Fruit fly (Drosophila melanogaster): ENCODE measurements around the gene ush.

ush gene

DNA sequence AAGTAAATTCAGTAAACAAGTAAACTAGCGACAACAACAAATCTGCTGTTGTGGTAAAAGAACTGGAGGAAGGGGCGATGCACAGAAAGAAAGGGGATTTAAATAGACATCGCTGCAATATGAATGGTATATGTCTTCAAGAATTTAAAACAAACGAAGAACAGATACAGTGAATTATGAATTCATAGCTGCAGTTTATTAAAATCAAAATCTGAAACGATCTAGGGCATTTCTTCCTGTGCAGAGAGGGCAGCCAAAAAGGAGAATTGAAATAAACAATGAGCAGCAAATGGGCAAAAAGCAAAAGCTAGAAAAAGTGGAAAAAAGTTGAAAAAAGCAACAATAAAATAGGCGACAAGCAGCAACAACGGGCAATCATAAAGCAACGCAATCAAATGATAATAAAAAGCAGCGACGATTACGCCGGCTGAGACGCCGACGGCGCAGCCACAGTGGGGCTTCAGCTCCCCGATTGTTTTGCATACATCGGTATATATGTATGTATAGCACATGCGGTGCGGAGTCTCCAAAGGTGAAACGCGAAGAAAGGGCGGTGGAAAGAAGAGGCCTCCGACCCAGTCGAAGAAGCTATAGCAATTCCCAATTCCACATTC, 7.2 kb upstream of the ush start (continued):
- peak; percentile 40 for TF ChIP-seq acj6 (GFP tag; optimal IDR thresholded peaks at IDR 0.05)
- peak; percentile 72 for TF ChIP-seq Sox14 (GFP tag; optimal IDR thresholded peaks at IDR 0.05)
- peak; percentile 19 for TF ChIP-seq Smox (GFP tag; optimal IDR thresholded peaks at IDR 0.05)
- peak; percentile 80 for TF ChIP-seq vri (GFP tag; optimal IDR thresholded peaks at IDR 0.05)
- TF ChIP-seq CG6854 (GFP tag; optimal IDR thresholded peaks at IDR 0.05): no peak
- peak; percentile 15 for TF ChIP-seq spab (GFP tag; optimal IDR thresholded peaks at IDR 0.05)
- TF ChIP-seq net (GFP tag; optimal IDR thresholded peaks at IDR 0.05): peak; percentile 76
- peak; percentile 87 for TF ChIP-seq Eip78C (GFP tag)
- no peak for TF ChIP-seq Sox15 (GFP tag; optimal IDR thresholded peaks at IDR 0.05)
- TF ChIP-seq Hr38 (GFP tag; optimal IDR thresholded peaks at IDR 0.05): no peak
- TF ChIP-seq fd85E (GFP tag; optimal IDR thresholded peaks at IDR 0.05): no peak
- TF ChIP-seq dac (GFP tag; optimal IDR thresholded peaks at IDR 0.05): peak; percentile 75
- no peak for TF ChIP-seq CG11902 (GFP tag; optimal IDR thresholded peaks at IDR 0.05)
- TF ChIP-seq Blimp-1 (GFP tag; optimal IDR thresholded peaks at IDR 0.05): no peak
- TF ChIP-seq Eip75B (GFP tag; optimal IDR thresholded peaks at IDR 0.05): peak; percentile 34
- TF ChIP-seq CG6808 (GFP tag; optimal IDR thresholded peaks at IDR 0.05): peak; percentile 45
- TF ChIP-seq Hr4 (GFP tag; optimal IDR thresholded peaks at IDR 0.05): peak; percentile 88
- TF ChIP-seq Hr39 (GFP tag; optimal IDR thresholded peaks at IDR 0.05): peak; percentile 21
- no peak for TF ChIP-seq Eip93F (GFP tag; optimal IDR thresholded peaks at IDR 0.05)
- peak; percentile 87 for TF ChIP-seq CG32006 (GFP tag; optimal IDR thresholded peaks at IDR 0.05)
- peak; percentile 47 for TF ChIP-seq CG7368 (GFP tag; optimal IDR thresholded peaks at IDR 0.05)
- peak; percentile 61 for TF ChIP-seq OdsH (GFP tag; optimal IDR thresholded peaks at IDR 0.05)
- peak; percentile 56 for TF ChIP-seq CG3919 (GFP tag; optimal IDR thresholded peaks at IDR 0.05)
- TF ChIP-seq CG8632 (GFP tag; optimal IDR thresholded peaks at IDR 0.05): no peak
- peak; percentile 13 for TF ChIP-seq CG10669 (GFP tag; optimal IDR thresholded peaks at IDR 0.05)
- TF ChIP-seq CG34406 (GFP tag; optimal IDR thresholded peaks at IDR 0.05): peak; percentile 19
- TF ChIP-seq eg (GFP tag; IDR thresholded peaks at IDR 0.05): peak; percentile 84
- peak; percentile 78 for TF ChIP-seq svp (GFP tag)
- TF ChIP-seq fkh (GFP tag; optimal IDR thresholded peaks at IDR 0.05): no peak
- TF ChIP-seq achi (GFP tag; optimal IDR thresholded peaks at IDR 0.05): peak; percentile 43
- peak; percentile 54 for TF ChIP-seq Met (GFP tag; optimal IDR thresholded peaks at IDR 0.05)
- TF ChIP-seq Gug (GFP tag; IDR thresholded peaks at IDR 0.05): peak; percentile 72
- peak; percentile 37 for TF ChIP-seq CG31627 (GFP tag; optimal IDR thresholded peaks at IDR 0.05)
- peak; percentile 81 for TF ChIP-seq CG6163 (GFP tag; IDR thresholded peaks at IDR 0.05)
- TF ChIP-seq CG6792 (GFP tag; optimal IDR thresholded peaks at IDR 0.05): peak; percentile 40
- peak; percentile 69 for TF ChIP-seq CG4318 (GFP tag; optimal IDR thresholded peaks at IDR 0.05)
- peak; percentile 55 for TF ChIP-seq pdm3 (GFP tag; optimal IDR thresholded peaks at IDR 0.05)
- peak; percentile 29 for TF ChIP-seq Sox102F (GFP tag; optimal IDR thresholded peaks at IDR 0.05)
- peak; percentile 25; the same call in 1 of the 2 replicates for TF ChIP-seq CG11294 (GFP tag; IDR thresholded peaks at IDR 0.05)

DNA sequence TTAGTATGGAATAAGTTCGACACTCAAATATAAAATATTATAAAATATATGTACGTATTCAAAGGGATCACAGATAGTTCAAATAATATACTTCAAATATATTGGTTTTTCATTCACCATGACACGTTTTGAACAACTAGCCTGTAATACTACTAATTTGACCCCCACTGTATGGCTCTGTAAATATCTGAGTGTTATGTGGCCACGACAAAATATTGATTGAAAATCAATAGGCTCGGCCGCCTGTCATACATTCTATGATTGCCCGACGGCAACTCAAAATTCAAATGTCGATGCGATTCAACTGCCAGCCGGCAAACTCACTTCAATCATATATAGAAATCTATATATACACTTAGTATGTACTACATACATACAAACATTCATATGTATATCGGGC, 6.1 kb upstream of the ush start:
- no peak for TF ChIP-seq achi (GFP tag; optimal IDR thresholded peaks at IDR 0.05)
- TF ChIP-seq fkh (GFP tag; optimal IDR thresholded peaks at IDR 0.05): no peak
- no peak for TF ChIP-seq Eip78C (GFP tag)

- TF ChIP-seq CG32006 (GFP tag; optimal IDR thresholded peaks at IDR 0.05) (peak; percentile 78), fkh (GFP tag; optimal IDR thresholded peaks at IDR 0.05) (peak; percentile 80), topi (GFP tag; optimal IDR thresholded peaks at IDR 0.05) (peak; percentile 42), CG7368 (GFP tag; optimal IDR thresholded peaks at IDR 0.05) (no peak), CG6276 (GFP tag; optimal IDR thresholded peaks at IDR 0.05) (peak; percentile 76), CG15336 (GFP tag; IDR thresholded peaks at IDR 0.05) (no peak; the same call in 1 of the 2 replicates), fd59A (GFP tag; optimal IDR thresholded peaks at IDR 0.05) (no peak), cyc (GFP tag; optimal IDR thresholded peaks at IDR 0.05) (peak; percentile 21), Lpt (GFP tag; optimal IDR thresholded peaks at IDR 0.05) (peak; percentile 18), CG6163 (GFP tag; IDR thresholded peaks at IDR 0.05) (peak; percentile 29; the same call in 1 of the 3 replicates), ss (GFP tag; optimal IDR thresholded peaks at IDR 0.05) (peak in 1 of 2 experiments; percentile 40), CG11902 (GFP tag; optimal IDR thresholded peaks at IDR 0.05) (peak; percentile 32), Gug (GFP tag; IDR thresholded peaks at IDR 0.05) (peak; percentile 20; the same call in 1 of the 2 replicates), CG3919 (GFP tag; optimal IDR thresholded peaks at IDR 0.05) (no peak), CG8632 (GFP tag; optimal IDR thresholded peaks at IDR 0.05) (no peak), CG10669 (GFP tag; optimal IDR thresholded peaks at IDR 0.05) (no peak), svp (GFP tag) (peak; percentile 86), CG31627 (GFP tag; optimal IDR thresholded peaks at IDR 0.05) (peak; percentile 69), CG6792 (GFP tag; optimal IDR thresholded peaks at IDR 0.05) (peak; percentile 34), lz (GFP tag; optimal IDR thresholded peaks at IDR 0.05) (peak; percentile 63)
Observed at dm6 chr2L:470336-470934, 5.6 kb upstream of the ush start.
